Fruit fly (Drosophila melanogaster) whole organism, prepupa: ENCODE data around the gene raskol.

Experiments used
- Blimp-1 ChIP-seq: fragments of 200-800 bp; sonication (Bioruptor generic); optimal IDR thresholded peaks from 3 replicates; lab custom pipeline; 2017; ENCODE audit warnings: missing biosample characterization, missing genetic modification characterization, mild to moderate bottlenecking, moderate library complexity, missing genetic modification reagents
- CG10631 ChIP-seq: fragments of 200-800 bp; sonication (Bioruptor generic); optimal IDR thresholded peaks from 2 replicates; lab custom pipeline; 2016; ENCODE audit warnings: missing biosample characterization, missing genetic modification characterization
- CG10669 ChIP-seq: fragments of 200-800 bp; sonication (Bioruptor generic); optimal IDR thresholded peaks from 3 replicates; lab custom pipeline; 2018; ENCODE audit warnings: missing biosample characterization, mild to moderate bottlenecking, missing genetic modification characterization, moderate library complexity
- CG11294 ChIP-seq: fragments of 200-800 bp; sonication (Bioruptor generic); IDR thresholded peaks from 2 replicates; pipeline ENCODE4 v1.3.6; 2022; ENCODE audit warnings: missing biosample characterization, missing genetic modification characterization
- CG15336 ChIP-seq: fragments of 200-800 bp; sonication (Bioruptor generic); IDR thresholded peaks from 2 replicates; pipeline ENCODE4 v1.3.6; 2022; ENCODE audit warnings: missing biosample characterization, missing genetic modification characterization
- CG16779 ChIP-seq: fragments of 200-800 bp; sonication (Bioruptor generic); optimal IDR thresholded peaks from 3 replicates; lab custom pipeline; 2017; ENCODE audit warnings: missing biosample characterization, mild to moderate bottlenecking, missing genetic modification characterization
- CG3032 ChIP-seq: fragments of 200-800 bp; optimal IDR thresholded peaks from 2 replicates; lab custom pipeline; 2019; ENCODE audit warnings: missing biosample characterization, mild to moderate bottlenecking, missing genetic modification characterization, moderate library complexity
- CG32006 ChIP-seq: fragments of 200-800 bp; sonication (Bioruptor generic); optimal IDR thresholded peaks from 3 replicates; lab custom pipeline; 2017; ENCODE audit warnings: missing biosample characterization, mild to moderate bottlenecking, missing genetic modification characterization
- CG3919 ChIP-seq: fragments of 200-800 bp; sonication (Bioruptor generic); optimal IDR thresholded peaks from 3 replicates; lab custom pipeline; 2016; ENCODE audit warnings: missing biosample characterization, missing genetic modification characterization
- CG6163 ChIP-seq: fragments of 200-800 bp; sonication (Bioruptor generic); IDR thresholded peaks from 3 replicates; pipeline ENCODE4 v1.3.6; 2022; ENCODE audit warnings: missing biosample characterization, missing genetic modification characterization
- CG6276 ChIP-seq: fragments of 200-800 bp; sonication (Bioruptor generic); optimal IDR thresholded peaks from 2 replicates; lab custom pipeline; 2017; ENCODE audit warnings: missing biosample characterization, mild to moderate bottlenecking, missing genetic modification characterization
- CG6792 ChIP-seq: fragments of 200-800 bp; sonication (Bioruptor generic); optimal IDR thresholded peaks from 3 replicates; lab custom pipeline; 2016; ENCODE audit warnings: missing biosample characterization, missing genetic modification characterization
- CG6808 ChIP-seq: fragments of 200-800 bp; sonication (Bioruptor generic); optimal IDR thresholded peaks from 3 replicates; lab custom pipeline; 2017; ENCODE audit warnings: missing biosample characterization, missing genetic modification characterization, mild to moderate bottlenecking, moderate library complexity, missing genetic modification reagents
- CG6854 ChIP-seq: fragments of 200-800 bp; sonication (Bioruptor generic); optimal IDR thresholded peaks from 2 replicates; lab custom pipeline; 2017; ENCODE audit warnings: missing biosample characterization, mild to moderate bottlenecking, missing genetic modification characterization
- CG7368 ChIP-seq: fragments of 200-800 bp; sonication (Bioruptor generic); optimal IDR thresholded peaks from 3 replicates; lab custom pipeline; 2016; ENCODE audit warnings: missing biosample characterization, missing genetic modification characterization
- CG8119 ChIP-seq: fragments of 200-800 bp; sonication (Bioruptor generic); IDR thresholded peaks from 3 replicates; pipeline ENCODE4 v1.3.6; 2022; ENCODE audit warnings: missing biosample characterization, missing genetic modification characterization
- CG8319 ChIP-seq: fragments of 200-800 bp; sonication (Bioruptor generic); optimal IDR thresholded peaks from 3 replicates; lab custom pipeline; 2016; ENCODE audit warnings: missing biosample characterization, missing genetic modification characterization
- CG9139 ChIP-seq: fragments of 200-800 bp; sonication (Bioruptor generic); optimal IDR thresholded peaks from 3 replicates; lab custom pipeline; 2017; ENCODE audit warnings: missing biosample characterization, mild to moderate bottlenecking, missing genetic modification characterization
- Eip75B ChIP-seq: fragments of 200-800 bp; sonication (Bioruptor generic); optimal IDR thresholded peaks from 3 replicates; lab custom pipeline; 2016; ENCODE audit warnings: missing biosample characterization, missing genetic modification characterization
- Eip78C ChIP-seq: fragments of 200-800 bp; sonication (Bioruptor generic); peaks from one replicate; lab custom pipeline; 2016; ENCODE audit warnings: missing biosample characterization, missing genetic modification characterization
- Gug ChIP-seq: fragments of 200-800 bp; sonication (Bioruptor generic); IDR thresholded peaks from 2 replicates; pipeline ENCODE4 v1.3.6; 2022; ENCODE audit warnings: missing biosample characterization, missing genetic modification characterization
- Hr38 ChIP-seq: sonication (Bioruptor generic); optimal IDR thresholded peaks from 2 replicates; lab custom pipeline; 2016; ENCODE audit warnings: missing biosample characterization, missing genetic modification characterization
- Hr39 ChIP-seq: fragments of 200-800 bp; sonication (Bioruptor generic); optimal IDR thresholded peaks from 2 replicates; lab custom pipeline; 2016; ENCODE audit warnings: missing biosample characterization, missing genetic modification characterization
- Lpt ChIP-seq: fragments of 200-800 bp; sonication (Bioruptor generic); optimal IDR thresholded peaks from 3 replicates; lab custom pipeline; 2016; ENCODE audit warnings: missing biosample characterization, missing genetic modification characterization
- Met ChIP-seq: fragments of 200-800 bp; sonication (Bioruptor generic); optimal IDR thresholded peaks from 3 replicates; lab custom pipeline; 2016; ENCODE audit warnings: missing biosample characterization, missing genetic modification characterization
- Smox ChIP-seq: fragments of 200-800 bp; sonication (Bioruptor generic); optimal IDR thresholded peaks from 3 replicates; lab custom pipeline; 2016; ENCODE audit warnings: missing biosample characterization, missing genetic modification characterization
- Sox102F ChIP-seq: fragments of 200-800 bp; sonication (Bioruptor generic); optimal IDR thresholded peaks from 2 replicates; lab custom pipeline; 2016; ENCODE audit warnings: missing biosample characterization, mild to moderate bottlenecking, missing genetic modification characterization
- Sox14 ChIP-seq: fragments of 200-800 bp; sonication (Bioruptor generic); optimal IDR thresholded peaks from 3 replicates; lab custom pipeline; 2016; ENCODE audit warnings: missing biosample characterization, missing genetic modification characterization
- Sox15 ChIP-seq: fragments of 200-800 bp; sonication (Bioruptor generic); optimal IDR thresholded peaks from 3 replicates; lab custom pipeline; 2016; ENCODE audit warnings: missing biosample characterization, missing genetic modification characterization
- acj6 ChIP-seq: fragments of 200-800 bp; sonication (Bioruptor generic); optimal IDR thresholded peaks from 3 replicates; lab custom pipeline; 2016; ENCODE audit warnings: missing biosample characterization, missing genetic modification characterization
- dac ChIP-seq: fragments of 200-800 bp; sonication (Bioruptor generic); optimal IDR thresholded peaks from 2 replicates; lab custom pipeline; 2017; ENCODE audit warnings: missing biosample characterization, mild to moderate bottlenecking, missing genetic modification characterization
- dsx ChIP-seq: fragments of 200-800 bp; optimal IDR thresholded peaks from 3 replicates; lab custom pipeline; 2019; ENCODE audit warnings: missing biosample characterization, mild to moderate bottlenecking, missing genetic modification characterization, moderate library complexity; ENCODE audit not compliant: poor library complexity, severe bottlenecking
- eg ChIP-seq: fragments of 200-800 bp; sonication (Bioruptor generic); IDR thresholded peaks from 3 replicates; pipeline ENCODE4 v1.3.6; 2022; ENCODE audit warnings: missing biosample characterization, missing genetic modification characterization
- esn ChIP-seq: fragments of 200-800 bp; sonication (Bioruptor generic); optimal IDR thresholded peaks from 2 replicates; lab custom pipeline; 2016; ENCODE audit warnings: missing biosample characterization, mild to moderate bottlenecking, missing genetic modification characterization, moderate library complexity
- fd85E ChIP-seq: fragments of 200-800 bp; sonication (Bioruptor generic); optimal IDR thresholded peaks from 3 replicates; lab custom pipeline; 2016; ENCODE audit warnings: missing biosample characterization, missing genetic modification characterization
- fkh ChIP-seq: fragments of 200-800 bp; sonication (Bioruptor generic); optimal IDR thresholded peaks from 3 replicates; lab custom pipeline; 2017; ENCODE audit warnings: missing biosample characterization, mild to moderate bottlenecking, missing genetic modification characterization, moderate library complexity
- lz ChIP-seq: fragments of 200-800 bp; sonication (Bioruptor generic); optimal IDR thresholded peaks from 3 replicates; lab custom pipeline; 2016; ENCODE audit warnings: missing biosample characterization, missing genetic modification characterization
- net ChIP-seq: fragments of 200-800 bp; sonication (Bioruptor generic); optimal IDR thresholded peaks from 3 replicates; lab custom pipeline; 2016; ENCODE audit warnings: missing biosample characterization, missing genetic modification characterization
- salr ChIP-seq, 2 experiments: fragments of 200-800 bp; sonication (Bioruptor generic); optimal IDR thresholded peaks; 3 replicates each; lab custom pipeline; 2016 to 2018; ENCODE audit warnings: missing biosample characterization in 2 of 2, missing genetic modification characterization in 2 of 2, mild to moderate bottlenecking in 1 of 2
- spab ChIP-seq: fragments of 200-800 bp; sonication (Bioruptor generic); optimal IDR thresholded peaks from 2 replicates; lab custom pipeline; 2017; ENCODE audit warnings: missing biosample characterization, mild to moderate bottlenecking, missing genetic modification characterization, missing genetic modification reagents
- ss ChIP-seq, 2 experiments: fragments of 200-800 bp; sonication (Bioruptor generic); optimal IDR thresholded peaks; 2 replicates in 1 of 2; 3 replicates in 1 of 2; lab custom pipeline; 2017 to 2018; ENCODE audit warnings: mild to moderate bottlenecking in 2 of 2, missing biosample characterization in 2 of 2, missing genetic modification characterization in 2 of 2, moderate library complexity in 1 of 2
- svp ChIP-seq: fragments of 200-800 bp; sonication (Bioruptor generic); peaks from one replicate; lab custom pipeline; 2016; ENCODE audit warnings: missing biosample characterization, missing genetic modification characterization
- vri ChIP-seq: fragments of 200-800 bp; sonication (Bioruptor generic); optimal IDR thresholded peaks from 3 replicates; lab custom pipeline; 2016; ENCODE audit warnings: missing biosample characterization, mild to moderate bottlenecking, missing genetic modification characterization

raskol gene

dm6 chrX:17713740-17714135, 3.8 kb downstream of the raskol start (continued):
- TF ChIP-seq Eip78C (peak; percentile 74), spab (GFP tag; lab: Kevin White, UChicago) (no peak), Eip75B (GFP tag; lab: Kevin White, UChicago) (peak; percentile 27), fkh (GFP tag; lab: Kevin White, UChicago) (no peak), CG8119 (GFP tag; lab: Robert Waterston, UW) (peak; percentile 69), CG11294 (GFP tag; lab: Robert Waterston, UW) (peak; percentile 69), dsx (GFP tag; lab: Kevin White, UChicago) (no peak), esn (GFP tag; lab: Kevin White, UChicago) (peak; percentile 32), CG3919 (GFP tag; lab: Kevin White, UChicago) (peak; percentile 18), vri (GFP tag; lab: Kevin White, UChicago) (no peak), Sox102F (no peak), dac (GFP tag; lab: Kevin White, UChicago) (peak; percentile 47), Sox15 (GFP tag; lab: Kevin White, UChicago) (no peak), CG6808 (no peak), CG10669 (GFP tag; lab: Kevin White, UChicago) (no peak), CG32006 (GFP tag; lab: Kevin White, UChicago) (peak; percentile 73), CG6163 (GFP tag; lab: Robert Waterston, UW) (peak; percentile 85)
- TF ChIP-seq, all 60 proteins: peak for 34

- TF ChIP-seq CG6276 (GFP tag; lab: Kevin White, UChicago) (peak; percentile 27), Lpt (GFP tag; lab: Kevin White, UChicago) (peak; percentile 10), Blimp-1 (GFP tag; lab: Kevin White, UChicago) (no peak), Eip78C (peak; percentile 1), svp (no peak)
Observed at dm6 chrX:17714976-17715375, 5.0 kb downstream of the raskol start.

dm6 chrX:17716814-17717565, 7.0 kb downstream of the raskol start:
- TF ChIP-seq CG32006 (GFP tag; lab: Kevin White, UChicago) (peak; percentile 25), Blimp-1 (GFP tag; lab: Kevin White, UChicago) (no peak), Eip78C (peak; percentile 41), Hr38 (GFP tag; lab: Kevin White, UChicago) (no peak), CG6792 (no peak), net (GFP tag; lab: Kevin White, UChicago) (no peak), CG15336 (peak; percentile 38; the same call in 1 of the 2 replicates)

dm6 chrX:17718423-17718822, 8.5 kb downstream of the raskol start:
- TF ChIP-seq CG10669 (GFP tag; lab: Kevin White, UChicago) (no peak), lz (no peak), CG6792 (peak; percentile 11), fd85E (GFP tag; lab: Kevin White, UChicago) (no peak), acj6 (GFP tag; lab: Kevin White, UChicago) (peak; percentile 18), Sox14 (no peak), dac (GFP tag; lab: Kevin White, UChicago) (no peak), Eip75B (GFP tag; lab: Kevin White, UChicago) (no peak), CG7368 (GFP tag; lab: Kevin White, UChicago) (no peak), salr (GFP tag; optimal IDR thresholded peaks at IDR 0.05; lab: Kevin White, UChicago) (no peak), Blimp-1 (GFP tag; lab: Kevin White, UChicago) (no peak), dsx (GFP tag; lab: Kevin White, UChicago) (no peak), Met (GFP tag; lab: Kevin White, UChicago) (no peak), CG16779 (tag; lab: Kevin White, UChicago) (no peak), CG8319 (GFP tag; lab: Kevin White, UChicago) (no peak), ss (GFP tag; optimal IDR thresholded peaks at IDR 0.05; lab: Kevin White, UChicago) (no peak), Gug (no peak), CG9139 (GFP tag; lab: Kevin White, UChicago) (no peak), esn (GFP tag; lab: Kevin White, UChicago) (no peak), Sox102F (no peak), vri (GFP tag; lab: Kevin White, UChicago) (no peak), CG32006 (GFP tag; lab: Kevin White, UChicago) (peak; percentile 57), CG6854 (no peak), Smox (no peak), CG10631 (no peak), CG3032 (tag; lab: Kevin White, UChicago) (no peak), CG3919 (GFP tag; lab: Kevin White, UChicago) (no peak), Hr39 (GFP tag; lab: Kevin White, UChicago) (no peak), eg (peak; percentile 45; the same call in 1 of the 3 replicates)
